Fruit fly (Drosophila melanogaster): ENCODE data around the gene hwt.

The hwt gene

dm6 chrX:12575827-12576408, 7.7 kb upstream of the hwt start (continued):
- TF ChIP-seq Gsc (GFP tag; IDR thresholded peaks at IDR 0.05), result peak; percentile 26; the same call in 1 of the 2 replicates
- TF ChIP-seq zfh1 (GFP tag; IDR thresholded peaks at IDR 0.05), result peak; percentile 68; the same call in 2 of the 3 replicates
- TF ChIP-seq CG4707 (GFP tag; optimal IDR thresholded peaks at IDR 0.05), result peak; percentile 77
- no peak for TF ChIP-seq Atf6 (GFP tag; IDR thresholded peaks at IDR 0.05)
- TF ChIP-seq ems (GFP tag; optimal IDR thresholded peaks at IDR 0.05), result peak; percentile 46
- no peak for TF ChIP-seq tll (GFP tag; optimal IDR thresholded peaks at IDR 0.05)
- TF ChIP-seq cg (GFP tag; optimal IDR thresholded peaks at IDR 0.05), result peak; percentile 31
- no peak for TF ChIP-seq CG11696 (GFP tag; IDR thresholded peaks at IDR 0.05)
- no peak for TF ChIP-seq sug (tag; optimal IDR thresholded peaks at IDR 0.05)
- peak in 1 of 2 experiments; percentile 48 for TF ChIP-seq Hr51 (GFP tag; optimal IDR thresholded peaks at IDR 0.05)
- TF ChIP-seq CG9727 (GFP tag; optimal IDR thresholded peaks at IDR 0.05), result peak; percentile 83
- 0 out of 2 replicates have a peak, but pooled peaks have one; percentile 6 for TF ChIP-seq CG14441 (GFP tag; IDR thresholded peaks at IDR 0.05)
- peak; percentile 35 for TF ChIP-seq CG4282 (GFP tag; optimal IDR thresholded peaks at IDR 0.05)
- no peak for TF ChIP-seq CG34224 (GFP tag; IDR thresholded peaks at IDR 0.05; ENCODE audit: partially characterized antibody)
- TF ChIP-seq CG17568 (GFP tag; optimal IDR thresholded peaks at IDR 0.05), result peak; percentile 12
- no peak for TF ChIP-seq gro (GFP tag; optimal IDR thresholded peaks at IDR 0.05)
- TF ChIP-seq lbe (GFP tag; optimal IDR thresholded peaks at IDR 0.05), result peak; percentile 64
- peak; percentile 85 for TF ChIP-seq CG6254 (GFP tag; optimal IDR thresholded peaks at IDR 0.05)
- no peak for TF ChIP-seq CG15011 (GFP tag; optimal IDR thresholded peaks at IDR 0.05)
- TF ChIP-seq CG6654 (GFP tag; optimal IDR thresholded peaks at IDR 0.05), result peak; percentile 44
- TF ChIP-seq CG33557 (GFP tag; optimal IDR thresholded peaks at IDR 0.05), result peak; percentile 83
- TF ChIP-seq Six4 (GFP tag; optimal IDR thresholded peaks at IDR 0.05), result peak; percentile 72
- no peak for TF ChIP-seq cas (GFP tag; IDR thresholded peaks at IDR 0.05)
- no peak for TF ChIP-seq sc (optimal IDR thresholded peaks at IDR 0.05)
- peak; percentile 79 for TF ChIP-seq sc (GFP tag; optimal IDR thresholded peaks at IDR 0.05)
- peak; percentile 47 for TF ChIP-seq CG11723 (GFP tag; optimal IDR thresholded peaks at IDR 0.05)
- peak; percentile 85 for TF ChIP-seq Xrp1 (GFP tag; IDR thresholded peaks at IDR 0.05)
- no peak for TF ChIP-seq slbo (GFP tag; IDR thresholded peaks at IDR 0.05)
- peak; percentile 88 for TF ChIP-seq CG31441 (GFP tag; IDR thresholded peaks at IDR 0.05)
- no peak for TF ChIP-seq Lim3 (GFP tag; IDR thresholded peaks at IDR 0.05)
- TF ChIP-seq CG10431 (GFP tag; optimal IDR thresholded peaks at IDR 0.05), result peak; percentile 20
- TF ChIP-seq kay (GFP tag; optimal IDR thresholded peaks at IDR 0.05), result peak; percentile 32
- TF ChIP-seq CG15696 (tag; optimal IDR thresholded peaks at IDR 0.05), result peak; percentile 68
- TF ChIP-seq klu (GFP tag; IDR thresholded peaks at IDR 0.05), result no peak
- TF ChIP-seq Scr (GFP tag; IDR thresholded peaks at IDR 0.05; ENCODE audit: partially characterized antibody), result no peak
- no peak for TF ChIP-seq zen2 (GFP tag; IDR thresholded peaks at IDR 0.05; ENCODE audit: partially characterized antibody)
- TF ChIP-seq CG32532 (GFP tag; IDR thresholded peaks at IDR 0.05), result no peak
- peak; percentile 68 for TF ChIP-seq Hr3 (GFP tag; optimal IDR thresholded peaks at IDR 0.05)
- TF ChIP-seq CG12299 (tag; optimal IDR thresholded peaks at IDR 0.05), result peak; percentile 30
- TF ChIP-seq tna (GFP tag; IDR thresholded peaks at IDR 0.05; ENCODE audit: partially characterized antibody), result no peak
- no peak for TF ChIP-seq her (GFP tag; optimal IDR thresholded peaks at IDR 0.05)
- no peak for TF ChIP-seq br (optimal IDR thresholded peaks at IDR 0.05)
- TF ChIP-seq CG15479 (GFP tag; optimal IDR thresholded peaks at IDR 0.05), result peak; percentile 80
- no peak for TF ChIP-seq CG16779 (GFP tag; IDR thresholded peaks at IDR 0.05)
- no peak for TF ChIP-seq vfl (GFP tag; optimal IDR thresholded peaks at IDR 0.05)
- peak; percentile 60 for TF ChIP-seq CG1233 (GFP tag; optimal IDR thresholded peaks at IDR 0.05)
- peak; percentile 34 for TF ChIP-seq cato (GFP tag; optimal IDR thresholded peaks at IDR 0.05; ENCODE audit: borderline replicate concordance)
- TF ChIP-seq onecut (GFP tag; IDR thresholded peaks at IDR 0.05), result no peak; the same call in 1 of the 2 replicates
- peak; percentile 77 for TF ChIP-seq CG1603 (tag; optimal IDR thresholded peaks at IDR 0.05)
- peak; percentile 38 for TF ChIP-seq Kr (GFP tag; optimal IDR thresholded peaks at IDR 0.05)
